Worm (Caenorhabditis elegans) whole organism, early embryonic: Measurements from ENCODE around the gene mans-4.

Experiments
- B0310.2 ChIP-seq: sonication (generic microtip); optimal IDR thresholded peaks from 2 replicates; lab custom pipeline; 2016; ENCODE audit warnings: mild to moderate bottlenecking, missing genetic modification characterization, missing compliant biosample characterization
- F13C5.2 ChIP-seq: sonication (generic microtip); optimal IDR thresholded peaks from 2 replicates; lab custom pipeline; 2017; ENCODE audit warnings: mild to moderate bottlenecking, missing genetic modification characterization, inconsistent platforms, missing compliant biosample characterization
- aly-1 ChIP-seq: sonication (generic microtip); optimal IDR thresholded peaks from 2 replicates; lab custom pipeline; 2016; ENCODE audit warnings: missing genetic modification characterization, missing compliant biosample characterization
- ama-1 ChIP-seq: fragments of 150-350 bp; optimal IDR thresholded peaks from 2 replicates; lab custom pipeline; 2014
- ceh-13 ChIP-seq: fragments of 200-800 bp; sonication (Bioruptor generic); optimal IDR thresholded peaks from 2 replicates; lab custom pipeline; 2018; ENCODE audit warnings: mild to moderate bottlenecking, missing genetic modification characterization, missing compliant biosample characterization
- ceh-36 ChIP-seq: sonication (generic microtip); optimal IDR thresholded peaks from 2 replicates; lab custom pipeline; 2016; ENCODE audit warnings: missing genetic modification characterization, inconsistent platforms, missing compliant biosample characterization
- ets-7 ChIP-seq: sonication (generic microtip); optimal IDR thresholded peaks from 2 replicates; lab custom pipeline; 2016; ENCODE audit warnings: missing genotype, missing genetic modification characterization, missing compliant biosample characterization
- flt-1 ChIP-seq: fragments of 200-800 bp; sonication (Bioruptor generic); IDR thresholded peaks from 2 replicates; pipeline ENCODE4 v1.3.6; 2022; ENCODE audit warnings: missing genetic modification characterization, missing compliant biosample characterization
- hmbx-1 ChIP-seq: sonication (generic microtip); optimal IDR thresholded peaks from 2 replicates; lab custom pipeline; 2016; ENCODE audit warnings: mild to moderate bottlenecking, missing genetic modification characterization, missing compliant biosample characterization
- hmg-4 ChIP-seq: fragments of 200-800 bp; sonication (Bioruptor generic); optimal IDR thresholded peaks from 2 replicates; lab custom pipeline; 2018; ENCODE audit warnings: mild to moderate bottlenecking, missing genetic modification characterization, missing compliant biosample characterization
- hnd-1 ChIP-seq: sonication (generic microtip); optimal IDR thresholded peaks from 2 replicates; lab custom pipeline; 2016; ENCODE audit warnings: missing genetic modification characterization, missing compliant biosample characterization
- pes-1 ChIP-seq: fragments of 200-800 bp; sonication (Bioruptor generic); IDR thresholded peaks from 2 replicates; pipeline ENCODE4 v1.3.6; 2022; ENCODE audit warnings: missing genetic modification reagents, missing genetic modification characterization, missing compliant biosample characterization
- scrt-1 ChIP-seq: fragments of 200-800 bp; sonication (Bioruptor generic); IDR thresholded peaks from 2 replicates; pipeline ENCODE4 v1.3.6; 2022; ENCODE audit warnings: missing genetic modification characterization, missing compliant biosample characterization
- sea-1 ChIP-seq: fragments of 200-800 bp; sonication (Bioruptor generic); conservative IDR thresholded peaks from 2 replicates; pipeline ENCODE4 v1.3.6; 2022; ENCODE audit warnings: missing genetic modification characterization, missing compliant biosample characterization
- tbx-11 ChIP-seq: fragments of 200-800 bp; sonication (Bioruptor generic); IDR thresholded peaks from 2 replicates; pipeline ENCODE4 v1.3.6; 2022; ENCODE audit warnings: missing genetic modification characterization, missing compliant biosample characterization
- tbx-37 ChIP-seq: fragments of 200-800 bp; sonication (Bioruptor generic); conservative IDR thresholded peaks from 2 replicates; pipeline ENCODE4 v1.3.6; 2022; ENCODE audit warnings: missing genetic modification reagents, missing genetic modification characterization, missing compliant biosample characterization
- tra-4 ChIP-seq: sonication (generic microtip); optimal IDR thresholded peaks from 2 replicates; lab custom pipeline; 2017; ENCODE audit warnings: missing genetic modification characterization, missing compliant biosample characterization

mans-4 gene

ce11 chrIV:9074244-9074723 is 4.1 kb downstream of the mans-4 start, which contains the start of gene mppb-1:
Gene mppb-1 (plus strand): TSS chrIV:9074673.
- TF ChIP-seq ets-7 (tag; lab: Kevin White, UChicago): peak; percentile 25
- peak; percentile 73 for TF ChIP-seq tbx-37 (GFP tag; lab: Robert Waterston, UW)
- TF ChIP-seq scrt-1 (GFP tag; lab: Robert Waterston, UW): no peak
- peak; percentile 23 for TF ChIP-seq F13C5.2 (tag; lab: Kevin White, UChicago)

ce11 chrIV:9070188-9070587 is 8.2 kb downstream of the mans-4 start:
- TF ChIP-seq tbx-37 (GFP tag; lab: Robert Waterston, UW) (no peak), hmbx-1 (tag; lab: Kevin White, UChicago) (no peak), scrt-1 (GFP tag; lab: Robert Waterston, UW) (no peak), aly-1 (tag; lab: Kevin White, UChicago) (no peak), flt-1 (GFP tag; lab: Robert Waterston, UW) (no peak), ceh-36 (no peak)

- no peak for TF ChIP-seq F13C5.2 (tag; lab: Kevin White, UChicago)
- no peak for TF ChIP-seq sea-1 (GFP tag; lab: Robert Waterston, UW)
- TF ChIP-seq B0310.2 (tag; lab: Kevin White, UChicago): no peak
- no peak for TF ChIP-seq ets-7 (tag; lab: Kevin White, UChicago)
- TF ChIP-seq hmg-4: no peak
- no peak for TF ChIP-seq pes-1 (GFP tag; lab: Robert Waterston, UW)
- TF ChIP-seq aly-1 (tag; lab: Kevin White, UChicago): no peak
- no peak for TF ChIP-seq hnd-1 (tag; lab: Kevin White, UChicago)
- TF ChIP-seq ceh-36: no peak
- no peak for TF ChIP-seq ceh-13 (GFP tag; lab: Kevin White, UChicago)
- TF ChIP-seq flt-1 (GFP tag; lab: Robert Waterston, UW): no peak
These were observed 8.7 kb downstream of the mans-4 start, which contains the start of gene nhr-11 for ce11 chrIV:9069703-9070102. Gene nhr-11 (plus strand): TSS chrIV:9070003.

- TF ChIP-seq pes-1 (GFP tag; lab: Robert Waterston, UW): 0 out of 2 replicates have a peak, but pooled peaks have one; percentile 8
These were observed 10.8 kb downstream of the mans-4 start for ce11 chrIV:9067277-9068197.

- TF ChIP-seq aly-1 (tag; lab: Kevin White, UChicago) (no peak), tra-4 (no peak), B0310.2 (tag; lab: Kevin White, UChicago) (no peak), hmbx-1 (tag; lab: Kevin White, UChicago) (no peak), scrt-1 (GFP tag; lab: Robert Waterston, UW) (no peak), F13C5.2 (tag; lab: Kevin White, UChicago) (no peak)
These were observed 14.9 kb downstream of the mans-4 start for ce11 chrIV:9063518-9063917.

ce11 chrIV:9053403-9053802 is 25.0 kb downstream of the mans-4 start:
- TF ChIP-seq ets-7 (tag; lab: Kevin White, UChicago): no peak
- TF ChIP-seq ceh-36: no peak
- TF ChIP-seq B0310.2 (tag; lab: Kevin White, UChicago): no peak
- TF ChIP-seq tbx-37 (GFP tag; lab: Robert Waterston, UW): no peak
- TF ChIP-seq pes-1 (GFP tag; lab: Robert Waterston, UW): no peak
- TF ChIP-seq hnd-1 (tag; lab: Kevin White, UChicago): no peak
- no peak for TF ChIP-seq sea-1 (GFP tag; lab: Robert Waterston, UW)
- TF ChIP-seq ama-1 (lab: Kevin White, UChicago): no peak
- no peak for TF ChIP-seq scrt-1 (GFP tag; lab: Robert Waterston, UW)
- no peak for TF ChIP-seq tra-4
- TF ChIP-seq hmbx-1 (tag; lab: Kevin White, UChicago): no peak
- TF ChIP-seq ceh-13 (GFP tag; lab: Kevin White, UChicago): no peak
- no peak for TF ChIP-seq F13C5.2 (tag; lab: Kevin White, UChicago)
- TF ChIP-seq hmg-4: no peak
- no peak for TF ChIP-seq tbx-11 (GFP tag; lab: Robert Waterston, UW)
- TF ChIP-seq flt-1 (GFP tag; lab: Robert Waterston, UW): no peak
- TF ChIP-seq aly-1 (tag; lab: Kevin White, UChicago): no peak

ce11 chrIV:9051510-9052175 is 26.7 kb downstream of the mans-4 start:
- no peak for TF ChIP-seq hmg-4
- TF ChIP-seq ets-7 (tag; lab: Kevin White, UChicago): no peak

ce11 chrIV:9051036-9051435 is 27.3 kb downstream of the mans-4 start:
- TF ChIP-seq tra-4 (no peak), sea-1 (GFP tag; lab: Robert Waterston, UW) (no peak), flt-1 (GFP tag; lab: Robert Waterston, UW) (no peak), hmbx-1 (tag; lab: Kevin White, UChicago) (no peak), tbx-11 (GFP tag; lab: Robert Waterston, UW) (no peak), hmg-4 (no peak), ets-7 (tag; lab: Kevin White, UChicago) (no peak), pes-1 (GFP tag; lab: Robert Waterston, UW) (no peak)
